Worm (Caenorhabditis elegans) whole organism, young adult: Measurements from ENCODE around the gene srb-12.

Experiments used
- lir-1 ChIP-seq: fragments of 200-800 bp; sonication (Bioruptor generic); conservative IDR thresholded peaks from 2 replicates; pipeline ENCODE4 v1.3.6; 2022; ENCODE audit warnings: missing genetic modification reagents, missing genetic modification characterization, missing compliant biosample characterization
- madf-3 ChIP-seq: fragments of 200-800 bp; sonication (Bioruptor generic); IDR thresholded peaks from 2 replicates; pipeline ENCODE4 v1.3.6; 2022; ENCODE audit warnings: missing genetic modification reagents, missing genetic modification characterization, missing compliant biosample characterization
- pbrm-1 ChIP-seq: fragments of 200-800 bp; sonication (Bioruptor generic); IDR thresholded peaks from 2 replicates; pipeline ENCODE4 v1.3.6; 2022; ENCODE audit warnings: missing genetic modification reagents, missing genetic modification characterization, missing compliant biosample characterization
- sdz-38 ChIP-seq: sonication (generic microtip); optimal IDR thresholded peaks from 2 replicates; lab custom pipeline; 2016; ENCODE audit warnings: missing genotype, missing genetic modification characterization, missing compliant biosample characterization
- snpc-4 ChIP-seq, 5 experiments: fragments of 150-350 bp in 1 of 5; sonication (generic microtip) in 4 of 5; optimal IDR thresholded peaks; 2 replicates each; lab custom pipeline; 2014 to 2018; ENCODE audit warnings: missing genetic modification characterization in 5 of 5, missing biosample characterization in 3 of 5, antibody characterized with exemption in 2 of 5, mild to moderate bottlenecking in 2 of 5, missing compliant biosample characterization in 2 of 5, missing genotype in 2 of 5, moderate library complexity in 2 of 5, missing genetic modification reagents in 1 of 5
- unc-62 ChIP-seq: fragments of 150-350 bp; optimal IDR thresholded peaks from 2 replicates; lab custom pipeline; 2014; ENCODE audit warnings: missing biosample characterization, missing genetic modification reagents, missing genetic modification characterization
- ztf-18 ChIP-seq: sonication (generic microtip); optimal IDR thresholded peaks from 2 replicates; lab custom pipeline; 2016; ENCODE audit warnings: missing genotype, mild to moderate bottlenecking, missing genetic modification characterization, missing compliant biosample characterization

ce11 chrII:5115733-5116132, 38.7 kb downstream of the srb-12 start, which contains the start of gene srsy-1:
- no peak for TF ChIP-seq snpc-4 (GFP tag; optimal IDR thresholded peaks at IDR 0.05; lab: Kevin White, UChicago)
- no peak for TF ChIP-seq snpc-4 (tag; optimal IDR thresholded peaks at IDR 0.05; lab: Kevin White, UChicago)
- no peak for TF ChIP-seq pbrm-1
- TF ChIP-seq sdz-38 = no peak
- TF ChIP-seq unc-62 (GFP tag; lab: Kevin White, UChicago) = no peak
- TF ChIP-seq lir-1 (GFP tag; lab: Robert Waterston, UW) = no peak
- no peak for TF ChIP-seq ztf-18 (tag; lab: Kevin White, UChicago)
- TF ChIP-seq madf-3 (GFP tag; lab: Robert Waterston, UW) = no peak
